Worm (Caenorhabditis elegans) whole organism, L2 larva: ENCODE measurements around the gene srr-8.

Experiments
- R02D3.7 ChIP-seq: fragments of 150-350 bp; optimal IDR thresholded peaks from 2 replicates; lab custom pipeline; 2014; ENCODE audit warnings: missing biosample characterization, missing genetic modification characterization
- aly-2 ChIP-seq: fragments of 150-350 bp; optimal IDR thresholded peaks from 2 replicates; lab custom pipeline; 2014; ENCODE audit warnings: missing biosample characterization, missing genetic modification characterization
- ama-1 ChIP-seq: fragments of 150-350 bp; optimal IDR thresholded peaks from 2 replicates; lab custom pipeline; 2018; ENCODE audit warnings: inconsistent platforms
- ceh-16 ChIP-seq: fragments of 150-350 bp; optimal IDR thresholded peaks from 2 replicates; lab custom pipeline; 2014; ENCODE audit warnings: missing biosample characterization, missing genetic modification characterization
- dmd-4 ChIP-seq: sonication (generic microtip); optimal IDR thresholded peaks from 2 replicates; lab custom pipeline; 2017; ENCODE audit warnings: missing biosample characterization, missing genetic modification characterization
- elt-1 ChIP-seq: fragments of 150-350 bp; optimal IDR thresholded peaks from 2 replicates; lab custom pipeline; 2014; ENCODE audit warnings: missing biosample characterization, missing genetic modification characterization
- elt-3 ChIP-seq: sonication (generic microtip); optimal IDR thresholded peaks from 2 replicates; lab custom pipeline; 2017; ENCODE audit warnings: missing biosample characterization, missing genetic modification characterization
- gmeb-1 ChIP-seq: fragments of 150-350 bp; optimal IDR thresholded peaks from 2 replicates; lab custom pipeline; 2014; ENCODE audit warnings: missing biosample characterization, missing genetic modification characterization
- lin-13 ChIP-seq: fragments of 150-350 bp; optimal IDR thresholded peaks from 2 replicates; lab custom pipeline; 2014; ENCODE audit warnings: missing biosample characterization, missing genetic modification reagents, missing genetic modification characterization
- lsy-2 ChIP-seq, 2 experiments: fragments of 150-350 bp in 1 of 2; sonication (generic microtip) in 1 of 2; optimal IDR thresholded peaks; 2 replicates each; lab custom pipeline; 2014 to 2017; ENCODE audit warnings: missing biosample characterization in 2 of 2, missing genetic modification characterization in 2 of 2
- mdl-1 ChIP-seq, 2 experiments: fragments of 150-350 bp in 1 of 2; sonication (generic microtip) in 1 of 2; optimal IDR thresholded peaks; 2 replicates each; lab custom pipeline; 2017; ENCODE audit warnings: missing biosample characterization in 2 of 2, missing genetic modification characterization in 2 of 2
- nhr-10 ChIP-seq: sonication (generic microtip); optimal IDR thresholded peaks from 2 replicates; lab custom pipeline; 2017; ENCODE audit warnings: missing biosample characterization, missing genetic modification characterization
- nhr-11 ChIP-seq: fragments of 150-350 bp; optimal IDR thresholded peaks from 2 replicates; lab custom pipeline; 2014; ENCODE audit warnings: missing biosample characterization, missing genetic modification characterization
- nhr-21 ChIP-seq: fragments of 150-350 bp; optimal IDR thresholded peaks from 2 replicates; lab custom pipeline; 2014; ENCODE audit warnings: missing biosample characterization, missing genetic modification characterization
- nhr-25 ChIP-seq: fragments of 150-350 bp; sonication (generic microtip); optimal IDR thresholded peaks from 3 replicates; lab custom pipeline; 2014; ENCODE audit warnings: missing biosample characterization, missing genetic modification characterization
- nhr-6 ChIP-seq: fragments of 150-350 bp; optimal IDR thresholded peaks from 2 replicates; lab custom pipeline; 2014; ENCODE audit warnings: missing biosample characterization, missing genetic modification characterization
- nhr-77 ChIP-seq: fragments of 150-350 bp; optimal IDR thresholded peaks from 2 replicates; lab custom pipeline; 2014; ENCODE audit warnings: missing biosample characterization, missing genetic modification characterization
- sem-4 ChIP-seq: fragments of 150-350 bp; optimal IDR thresholded peaks from 2 replicates; lab custom pipeline; 2014; ENCODE audit warnings: missing biosample characterization, missing genetic modification reagents, missing genetic modification characterization
- sma-9 ChIP-seq, 2 experiments: fragments of 150-350 bp in 1 of 2; sonication (generic microtip) in 1 of 2; optimal IDR thresholded peaks; 2 replicates each; lab custom pipeline; 2014 to 2016; ENCODE audit warnings: missing genetic modification characterization in 2 of 2, mild to moderate bottlenecking in 1 of 2, missing biosample characterization in 1 of 2, missing compliant biosample characterization in 1 of 2, missing genetic modification reagents in 1 of 2, moderate library complexity in 1 of 2
- snpc-4 ChIP-seq: fragments of 150-350 bp; optimal IDR thresholded peaks from 2 replicates; lab custom pipeline; 2014; ENCODE audit warnings: missing biosample characterization, missing genetic modification characterization
- unc-39 ChIP-seq: fragments of 150-350 bp; optimal IDR thresholded peaks from 2 replicates; lab custom pipeline; 2014; ENCODE audit warnings: missing biosample characterization, missing genetic modification characterization
- unc-55 ChIP-seq: fragments of 150-350 bp; sonication (generic microtip); optimal IDR thresholded peaks from 3 replicates; lab custom pipeline; 2014; ENCODE audit warnings: missing biosample characterization, missing genetic modification reagents, missing genetic modification characterization

Gene srr-8

ce11 chrV:5049333-5049942 lies 48.0 kb downstream of the srr-8 start, which contains the start of the genes pqn-51 and K11D12.14 (continued):
- TF ChIP-seq mdl-1 (tag; optimal IDR thresholded peaks at IDR 0.05; lab: Kevin White, UChicago) (peak in 1 of 2 experiments; percentile 59), sem-4 (peak; percentile 90)

ce11 chrV:5050073-5050599 lies 48.6 kb downstream of the srr-8 start:
- TF ChIP-seq elt-3 (no peak), mdl-1 (tag; optimal IDR thresholded peaks at IDR 0.05; lab: Kevin White, UChicago) (no peak), sma-9 (GFP tag; optimal IDR thresholded peaks at IDR 0.05; lab: Kevin White, UChicago) (peak; percentile 3), sma-9 (tag; optimal IDR thresholded peaks at IDR 0.05; lab: Kevin White, UChicago) (no peak), R02D3.7 (no peak)

DNA sequence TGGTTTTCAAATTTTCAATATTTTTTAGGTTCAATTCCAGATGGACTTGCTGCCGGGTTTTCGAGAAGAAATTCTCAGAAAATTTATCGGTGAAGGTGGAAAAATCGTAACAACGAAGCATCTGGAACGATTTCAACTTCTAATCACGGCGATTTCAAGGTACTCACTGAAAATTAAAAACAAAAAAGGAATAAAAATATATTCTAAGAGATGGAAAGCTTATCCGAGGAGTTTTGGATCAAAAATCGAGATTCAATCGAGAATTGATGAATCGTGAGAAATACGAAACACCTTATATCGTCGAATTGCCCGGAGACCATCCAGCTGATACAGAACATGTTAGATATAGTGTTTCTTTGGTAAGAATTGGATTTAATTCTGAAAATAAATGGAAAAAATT lies 50.7 kb downstream of the srr-8 start, which contains the start of gene K11D12.12:
Gene K11D12.12, plus strand, starts transcription at position 29 of the 400 bp plus-strand sequence.
- TF ChIP-seq nhr-11 (tag; lab: Kevin White, UChicago) (no peak), dmd-4 (tag; lab: Kevin White, UChicago) (no peak), nhr-77 (tag; lab: Kevin White, UChicago) (no peak), unc-55 (GFP tag; lab: Kevin White, UChicago) (no peak), unc-39 (tag; lab: Kevin White, UChicago) (no peak), nhr-6 (tag; lab: Kevin White, UChicago) (no peak), lin-13 (GFP tag; lab: Kevin White, UChicago) (no peak), lsy-2 (tag; optimal IDR thresholded peaks at IDR 0.05; lab: Kevin White, UChicago) (no peak), snpc-4 (tag; lab: Kevin White, UChicago) (no peak), ama-1 (lab: Kevin White, UChicago) (no peak), nhr-21 (no peak), nhr-25 (tag; lab: Kevin White, UChicago) (no peak), nhr-10 (tag; lab: Kevin White, UChicago) (no peak), mdl-1 (tag; optimal IDR thresholded peaks at IDR 0.05; lab: Kevin White, UChicago) (no peak), ceh-16 (no peak), aly-2 (tag; lab: Kevin White, UChicago) (no peak), elt-1 (tag; lab: Kevin White, UChicago) (no peak), gmeb-1 (tag; lab: Kevin White, UChicago) (no peak)
